Fruit fly (Drosophila melanogaster) whole organism, prepupa: ENCODE data around the gene CG8001.

Experiments
- Blimp-1 ChIP-seq: fragments of 200-800 bp; sonication (Bioruptor generic); optimal IDR thresholded peaks from 3 replicates; lab custom pipeline; 2017; ENCODE audit warnings: missing biosample characterization, missing genetic modification characterization, mild to moderate bottlenecking, moderate library complexity, missing genetic modification reagents
- CG10631 ChIP-seq: fragments of 200-800 bp; sonication (Bioruptor generic); optimal IDR thresholded peaks from 2 replicates; lab custom pipeline; 2016; ENCODE audit warnings: missing biosample characterization, missing genetic modification characterization
- CG10669 ChIP-seq: fragments of 200-800 bp; sonication (Bioruptor generic); optimal IDR thresholded peaks from 3 replicates; lab custom pipeline; 2018; ENCODE audit warnings: missing biosample characterization, mild to moderate bottlenecking, missing genetic modification characterization, moderate library complexity
- CG11294 ChIP-seq: fragments of 200-800 bp; sonication (Bioruptor generic); IDR thresholded peaks from 2 replicates; pipeline ENCODE4 v1.3.6; 2022; ENCODE audit warnings: missing biosample characterization, missing genetic modification characterization
- CG11902 ChIP-seq: fragments of 200-800 bp; sonication (Bioruptor generic); optimal IDR thresholded peaks from 3 replicates; lab custom pipeline; 2016; ENCODE audit warnings: missing biosample characterization, missing genetic modification characterization
- CG16779 ChIP-seq: fragments of 200-800 bp; sonication (Bioruptor generic); optimal IDR thresholded peaks from 3 replicates; lab custom pipeline; 2017; ENCODE audit warnings: missing biosample characterization, mild to moderate bottlenecking, missing genetic modification characterization
- CG31627 ChIP-seq: fragments of 200-800 bp; sonication (Bioruptor generic); optimal IDR thresholded peaks from 3 replicates; lab custom pipeline; 2016; ENCODE audit warnings: missing biosample characterization, missing genetic modification characterization
- CG32006 ChIP-seq: fragments of 200-800 bp; sonication (Bioruptor generic); optimal IDR thresholded peaks from 3 replicates; lab custom pipeline; 2017; ENCODE audit warnings: missing biosample characterization, mild to moderate bottlenecking, missing genetic modification characterization
- CG34406 ChIP-seq: fragments of 200-800 bp; sonication (Bioruptor generic); optimal IDR thresholded peaks from 3 replicates; lab custom pipeline; 2016; ENCODE audit warnings: missing biosample characterization, missing genetic modification characterization
- CG3919 ChIP-seq: fragments of 200-800 bp; sonication (Bioruptor generic); optimal IDR thresholded peaks from 3 replicates; lab custom pipeline; 2016; ENCODE audit warnings: missing biosample characterization, missing genetic modification characterization
- CG6792 ChIP-seq: fragments of 200-800 bp; sonication (Bioruptor generic); optimal IDR thresholded peaks from 3 replicates; lab custom pipeline; 2016; ENCODE audit warnings: missing biosample characterization, missing genetic modification characterization
- CG6854 ChIP-seq: fragments of 200-800 bp; sonication (Bioruptor generic); optimal IDR thresholded peaks from 2 replicates; lab custom pipeline; 2017; ENCODE audit warnings: missing biosample characterization, mild to moderate bottlenecking, missing genetic modification characterization
- CG8319 ChIP-seq: fragments of 200-800 bp; sonication (Bioruptor generic); optimal IDR thresholded peaks from 3 replicates; lab custom pipeline; 2016; ENCODE audit warnings: missing biosample characterization, missing genetic modification characterization
- CG9139 ChIP-seq: fragments of 200-800 bp; sonication (Bioruptor generic); optimal IDR thresholded peaks from 3 replicates; lab custom pipeline; 2017; ENCODE audit warnings: missing biosample characterization, mild to moderate bottlenecking, missing genetic modification characterization
- Eip75B ChIP-seq: fragments of 200-800 bp; sonication (Bioruptor generic); optimal IDR thresholded peaks from 3 replicates; lab custom pipeline; 2016; ENCODE audit warnings: missing biosample characterization, missing genetic modification characterization
- Eip78C ChIP-seq: fragments of 200-800 bp; sonication (Bioruptor generic); peaks from one replicate; lab custom pipeline; 2016; ENCODE audit warnings: missing biosample characterization, missing genetic modification characterization
- Eip93F ChIP-seq: fragments of 200-800 bp; sonication (Bioruptor generic); optimal IDR thresholded peaks from 2 replicates; lab custom pipeline; 2016; ENCODE audit warnings: missing biosample characterization, mild to moderate bottlenecking, missing genetic modification characterization
- Ets21C ChIP-seq: fragments of 200-800 bp; sonication (Bioruptor generic); optimal IDR thresholded peaks from 3 replicates; lab custom pipeline; 2016; ENCODE audit warnings: missing biosample characterization, missing genetic modification characterization
- Ets96B ChIP-seq: fragments of 200-800 bp; optimal IDR thresholded peaks from 2 replicates; lab custom pipeline; 2019; ENCODE audit warnings: missing biosample characterization, mild to moderate bottlenecking, missing genetic modification characterization, moderate library complexity
- Gug ChIP-seq: fragments of 200-800 bp; sonication (Bioruptor generic); IDR thresholded peaks from 2 replicates; pipeline ENCODE4 v1.3.6; 2022; ENCODE audit warnings: missing biosample characterization, missing genetic modification characterization
- Hr38 ChIP-seq: sonication (Bioruptor generic); optimal IDR thresholded peaks from 2 replicates; lab custom pipeline; 2016; ENCODE audit warnings: missing biosample characterization, missing genetic modification characterization
- Hr4 ChIP-seq: fragments of 200-800 bp; sonication (Bioruptor generic); optimal IDR thresholded peaks from 3 replicates; lab custom pipeline; 2016; ENCODE audit warnings: missing biosample characterization, missing genetic modification characterization
- Met ChIP-seq: fragments of 200-800 bp; sonication (Bioruptor generic); optimal IDR thresholded peaks from 3 replicates; lab custom pipeline; 2016; ENCODE audit warnings: missing biosample characterization, missing genetic modification characterization
- OdsH ChIP-seq: fragments of 200-800 bp; sonication (Bioruptor generic); optimal IDR thresholded peaks from 3 replicates; lab custom pipeline; 2016; ENCODE audit warnings: missing biosample characterization, missing genetic modification characterization
- Smox ChIP-seq: fragments of 200-800 bp; sonication (Bioruptor generic); optimal IDR thresholded peaks from 3 replicates; lab custom pipeline; 2016; ENCODE audit warnings: missing biosample characterization, missing genetic modification characterization
- acj6 ChIP-seq: fragments of 200-800 bp; sonication (Bioruptor generic); optimal IDR thresholded peaks from 3 replicates; lab custom pipeline; 2016; ENCODE audit warnings: missing biosample characterization, missing genetic modification characterization
- cyc ChIP-seq: fragments of 200-800 bp; sonication (Bioruptor generic); optimal IDR thresholded peaks from 3 replicates; lab custom pipeline; 2016; ENCODE audit warnings: missing biosample characterization, missing genetic modification characterization
- dac ChIP-seq: fragments of 200-800 bp; sonication (Bioruptor generic); optimal IDR thresholded peaks from 2 replicates; lab custom pipeline; 2017; ENCODE audit warnings: missing biosample characterization, mild to moderate bottlenecking, missing genetic modification characterization
- dsx ChIP-seq: fragments of 200-800 bp; optimal IDR thresholded peaks from 3 replicates; lab custom pipeline; 2019; ENCODE audit warnings: missing biosample characterization, mild to moderate bottlenecking, missing genetic modification characterization, moderate library complexity; ENCODE audit not compliant: poor library complexity, severe bottlenecking
- eg ChIP-seq: fragments of 200-800 bp; sonication (Bioruptor generic); IDR thresholded peaks from 3 replicates; pipeline ENCODE4 v1.3.6; 2022; ENCODE audit warnings: missing biosample characterization, missing genetic modification characterization
- esn ChIP-seq: fragments of 200-800 bp; sonication (Bioruptor generic); optimal IDR thresholded peaks from 2 replicates; lab custom pipeline; 2016; ENCODE audit warnings: missing biosample characterization, mild to moderate bottlenecking, missing genetic modification characterization, moderate library complexity
- fd59A ChIP-seq: fragments of 200-800 bp; sonication (Bioruptor generic); optimal IDR thresholded peaks from 2 replicates; lab custom pipeline; 2017; ENCODE audit warnings: missing biosample characterization, mild to moderate bottlenecking, missing genetic modification characterization, missing genetic modification reagents
- fd85E ChIP-seq: fragments of 200-800 bp; sonication (Bioruptor generic); optimal IDR thresholded peaks from 3 replicates; lab custom pipeline; 2016; ENCODE audit warnings: missing biosample characterization, missing genetic modification characterization
- fkh ChIP-seq: fragments of 200-800 bp; sonication (Bioruptor generic); optimal IDR thresholded peaks from 3 replicates; lab custom pipeline; 2017; ENCODE audit warnings: missing biosample characterization, mild to moderate bottlenecking, missing genetic modification characterization, moderate library complexity
- lz ChIP-seq: fragments of 200-800 bp; sonication (Bioruptor generic); optimal IDR thresholded peaks from 3 replicates; lab custom pipeline; 2016; ENCODE audit warnings: missing biosample characterization, missing genetic modification characterization
- spab ChIP-seq: fragments of 200-800 bp; sonication (Bioruptor generic); optimal IDR thresholded peaks from 2 replicates; lab custom pipeline; 2017; ENCODE audit warnings: missing biosample characterization, mild to moderate bottlenecking, missing genetic modification characterization, missing genetic modification reagents
- ss ChIP-seq, 2 experiments: fragments of 200-800 bp; sonication (Bioruptor generic); optimal IDR thresholded peaks; 2 replicates in 1 of 2; 3 replicates in 1 of 2; lab custom pipeline; 2017 to 2018; ENCODE audit warnings: mild to moderate bottlenecking in 2 of 2, missing biosample characterization in 2 of 2, missing genetic modification characterization in 2 of 2, moderate library complexity in 1 of 2
- svp ChIP-seq: fragments of 200-800 bp; sonication (Bioruptor generic); peaks from one replicate; lab custom pipeline; 2016; ENCODE audit warnings: missing biosample characterization, missing genetic modification characterization
- vri ChIP-seq: fragments of 200-800 bp; sonication (Bioruptor generic); optimal IDR thresholded peaks from 3 replicates; lab custom pipeline; 2016; ENCODE audit warnings: missing biosample characterization, mild to moderate bottlenecking, missing genetic modification characterization

CG8001 gene

dm6 chr3L:1746338-1747199, 9.4 kb upstream of the CG8001 start, which contains the start of gene CG13921 (continued):
- TF ChIP-seq acj6 = peak; percentile 100
- peak; percentile 100 for TF ChIP-seq CG3919 (GFP tag; lab: Kevin White, UChicago)
- TF ChIP-seq fd59A (GFP tag; lab: Kevin White, UChicago) = peak; percentile 100
- peak; percentile 93 for TF ChIP-seq CG16779 (tag; lab: Kevin White, UChicago)
- TF ChIP-seq Smox (GFP tag; lab: Kevin White, UChicago) = peak; percentile 99
- peak; percentile 100 for TF ChIP-seq CG10631
- TF ChIP-seq CG11902 (GFP tag; lab: Kevin White, UChicago) = peak; percentile 99
- peak; percentile 100 for TF ChIP-seq esn (GFP tag; lab: Kevin White, UChicago)
- peak; percentile 99 for TF ChIP-seq Ets21C (GFP tag; lab: Kevin White, UChicago)
- TF ChIP-seq CG8319 = peak; percentile 99
- TF ChIP-seq dac (GFP tag; lab: Kevin White, UChicago) = peak; percentile 99
- TF ChIP-seq CG6854 (GFP tag; lab: Kevin White, UChicago) = peak; percentile 99
- peak; percentile 99 for TF ChIP-seq Eip93F (GFP tag; lab: Kevin White, UChicago)
- peak; percentile 100 for TF ChIP-seq lz
- TF ChIP-seq Gug (GFP tag; lab: Robert Waterston, UW) = peak; percentile 100
- TF ChIP-seq Eip75B (GFP tag; lab: Kevin White, UChicago) = peak; percentile 100
- TF ChIP-seq CG34406 (GFP tag; lab: Kevin White, UChicago) = peak; percentile 99
- peak; percentile 99 for TF ChIP-seq CG9139
- peak; percentile 90 for TF ChIP-seq Hr38 (GFP tag; lab: Kevin White, UChicago)
- peak; percentile 91 for TF ChIP-seq fkh (GFP tag; lab: Kevin White, UChicago)
- TF ChIP-seq fd85E (GFP tag; lab: Kevin White, UChicago) = peak; percentile 98
- peak; percentile 100 for TF ChIP-seq OdsH (GFP tag; lab: Kevin White, UChicago)
- TF ChIP-seq Ets96B (tag; lab: Kevin White, UChicago) = peak; percentile 100
- TF ChIP-seq spab = peak; percentile 100
- TF ChIP-seq CG10669 (GFP tag; lab: Kevin White, UChicago) = peak; percentile 100
- peak; percentile 99 for TF ChIP-seq CG31627 (GFP tag; lab: Kevin White, UChicago)
- peak; percentile 99 for TF ChIP-seq Hr4 (GFP tag; lab: Kevin White, UChicago)
- peak; percentile 99 for TF ChIP-seq dsx
- peak; percentile 100 for TF ChIP-seq CG6792 (GFP tag; lab: Kevin White, UChicago)

DNA sequence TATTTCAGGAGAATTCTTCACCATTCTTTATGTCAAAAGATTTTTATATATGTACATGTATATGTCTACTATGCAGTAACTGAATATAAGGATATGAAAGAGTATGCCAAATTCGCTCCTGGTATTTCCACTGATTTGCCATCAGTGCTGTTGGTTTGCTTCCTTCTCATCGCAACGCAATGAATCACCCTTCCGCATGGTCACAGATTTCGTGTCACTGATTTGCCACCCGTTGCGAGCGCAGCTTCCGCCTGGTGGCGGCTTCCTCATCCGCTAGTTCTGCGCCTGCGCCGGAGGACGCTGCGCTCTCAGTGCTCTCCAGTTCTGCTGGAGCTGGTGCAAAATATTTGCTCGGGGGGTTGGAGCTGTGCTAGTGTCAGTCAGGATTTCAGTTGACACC, 7.7 kb upstream of the CG8001 start:
- TF ChIP-seq dsx (no peak), dac (GFP tag; lab: Kevin White, UChicago) (no peak), ss (GFP tag; optimal IDR thresholded peaks at IDR 0.05; lab: Kevin White, UChicago) (peak in 1 of 2 experiments; percentile 25), svp (peak; percentile 38), Met (peak; percentile 5), Eip78C (GFP tag; lab: Kevin White, UChicago) (peak; percentile 57), esn (GFP tag; lab: Kevin White, UChicago) (peak; percentile 7), cyc (no peak), CG32006 (GFP tag; lab: Kevin White, UChicago) (peak; percentile 5), acj6 (no peak), CG11294 (GFP tag; lab: Robert Waterston, UW) (no peak), eg (GFP tag; lab: Robert Waterston, UW) (no peak), Hr4 (GFP tag; lab: Kevin White, UChicago) (no peak)
- TF ChIP-seq, all 60 proteins: peak for 6

DNA sequence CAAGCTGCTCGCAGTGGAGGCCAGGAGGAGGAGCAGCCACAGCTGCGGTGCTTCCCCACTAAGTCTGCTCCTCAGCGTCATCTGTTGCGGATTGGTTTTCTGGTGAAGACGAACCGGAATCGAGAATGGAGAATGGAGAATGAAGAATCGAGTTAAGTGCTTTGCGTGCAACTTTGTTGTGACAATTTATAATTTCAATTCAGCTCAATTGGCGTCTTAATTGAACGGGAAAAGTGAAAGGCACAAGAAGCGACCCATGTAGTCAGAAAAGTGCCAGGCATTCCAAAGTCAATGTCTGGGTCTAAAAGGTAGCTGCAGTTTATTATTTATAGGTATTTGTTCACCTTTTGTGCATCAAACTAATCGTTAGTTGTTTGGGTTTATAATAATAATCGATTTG, 1.7 kb upstream of the CG8001 start:
- TF ChIP-seq acj6 (no peak), vri (GFP tag; lab: Kevin White, UChicago) (no peak), Blimp-1 (GFP tag; lab: Kevin White, UChicago) (no peak), Eip78C (GFP tag; lab: Kevin White, UChicago) (no peak), dsx (peak; percentile 91), fd85E (GFP tag; lab: Kevin White, UChicago) (no peak)
